Fruit fly (Drosophila melanogaster): Measurements from ENCODE around the gene CG7884.

DNA sequence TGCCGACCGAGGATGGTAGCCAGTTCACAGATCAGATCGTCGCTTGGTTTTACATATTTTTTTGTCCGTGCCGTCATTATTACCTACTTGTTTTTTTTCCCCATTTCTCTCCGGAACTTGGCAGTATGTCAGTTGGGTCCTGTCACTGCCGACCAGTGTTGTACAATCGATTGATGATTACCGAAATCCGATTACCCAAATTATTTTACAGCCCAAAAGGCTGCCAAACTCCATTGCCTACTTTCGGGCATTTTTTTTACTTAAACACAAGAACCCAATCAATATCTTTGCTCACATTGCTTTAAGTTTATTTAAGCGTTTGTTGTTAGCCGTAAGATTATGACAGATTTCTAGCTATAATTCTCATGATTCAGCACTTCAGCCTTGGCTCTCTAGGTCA lies 49.6 kb upstream of the CG7884 start, which contains the start of gene Inx5:
- TF ChIP-seq kay (GFP tag; ENCODE audit: borderline replicate concordance) (no peak), CG12768 (GFP tag; optimal IDR thresholded peaks at IDR 0.05) (no peak)
